Worm (Caenorhabditis elegans) whole organism, late embryonic: ENCODE results near the gene F45F2.10.

Experiments used
- C08G9.2 ChIP-seq: sonication (generic microtip); optimal IDR thresholded peaks from 2 replicates; lab custom pipeline; 2016; ENCODE audit warnings: mild to moderate bottlenecking, missing genetic modification characterization, moderate library complexity, missing compliant biosample characterization
- F13H6.1 ChIP-seq: sonication (generic microtip); optimal IDR thresholded peaks from 2 replicates; lab custom pipeline; 2016; ENCODE audit warnings: missing genetic modification characterization, missing compliant biosample characterization
- K02D7.2 ChIP-seq: sonication (generic microtip); optimal IDR thresholded peaks from 2 replicates; lab custom pipeline; 2017; ENCODE audit warnings: mild to moderate bottlenecking, missing genetic modification characterization, missing compliant biosample characterization
- T23F11.4 ChIP-seq: fragments of 200-800 bp; sonication (Bioruptor generic); optimal IDR thresholded peaks from 2 replicates; lab custom pipeline; 2018; ENCODE audit warnings: mild to moderate bottlenecking, missing genetic modification characterization, missing compliant biosample characterization
- Y22D7AL.16 ChIP-seq: sonication (generic microtip); optimal IDR thresholded peaks from 2 replicates; lab custom pipeline; 2016; ENCODE audit warnings: missing genetic modification characterization, missing compliant biosample characterization
- ahr-1 ChIP-seq: sonication (generic microtip); optimal IDR thresholded peaks from 2 replicates; lab custom pipeline; 2016; ENCODE audit warnings: missing genetic modification characterization, missing compliant biosample characterization
- ama-1 ChIP-seq: fragments of 150-350 bp; optimal IDR thresholded peaks from 2 replicates; lab custom pipeline; 2014
- ceh-18 ChIP-seq: sonication (generic microtip); optimal IDR thresholded peaks from 2 replicates; lab custom pipeline; 2016; ENCODE audit warnings: missing genetic modification characterization, missing compliant biosample characterization
- ceh-2 ChIP-seq: sonication (generic microtip); optimal IDR thresholded peaks from 2 replicates; lab custom pipeline; 2016; ENCODE audit warnings: missing genotype, missing genetic modification characterization, missing compliant biosample characterization
- ceh-24 ChIP-seq: sonication (generic microtip); optimal IDR thresholded peaks from 2 replicates; lab custom pipeline; 2016; ENCODE audit warnings: mild to moderate bottlenecking, missing genetic modification characterization, missing compliant biosample characterization
- ceh-30 ChIP-seq: fragments of 150-350 bp; optimal IDR thresholded peaks from 2 replicates; lab custom pipeline; 2014; ENCODE audit warnings: missing biosample characterization, missing genetic modification characterization
- ceh-31 ChIP-seq: sonication (generic microtip); optimal IDR thresholded peaks from 2 replicates; lab custom pipeline; 2016; ENCODE audit warnings: missing genetic modification characterization, missing compliant biosample characterization
- ceh-45 ChIP-seq: fragments of 200-800 bp; sonication (Bioruptor generic); IDR thresholded peaks from 2 replicates; pipeline ENCODE4 v1.3.6; 2022; ENCODE audit warnings: missing genetic modification reagents, missing genetic modification characterization, missing compliant biosample characterization
- ceh-48 ChIP-seq: sonication (generic microtip); optimal IDR thresholded peaks from 2 replicates; lab custom pipeline; 2016; ENCODE audit warnings: missing genetic modification characterization, inconsistent platforms, missing compliant biosample characterization
- ceh-6 ChIP-seq: fragments of 200-800 bp; sonication (Bioruptor generic); optimal IDR thresholded peaks from 2 replicates; lab custom pipeline; 2018; ENCODE audit warnings: mild to moderate bottlenecking, missing genetic modification characterization, missing compliant biosample characterization
- ceh-9 ChIP-seq: sonication (generic microtip); optimal IDR thresholded peaks from 2 replicates; lab custom pipeline; 2016; ENCODE audit warnings: mild to moderate bottlenecking, missing genetic modification characterization, inconsistent platforms, missing compliant biosample characterization
- dmd-4 ChIP-seq: sonication (generic microtip); optimal IDR thresholded peaks from 2 replicates; lab custom pipeline; 2016; ENCODE audit warnings: borderline replicate concordance, missing genetic modification characterization, missing compliant biosample characterization
- elt-2 ChIP-seq: sonication (generic microtip); optimal IDR thresholded peaks from 2 replicates; lab custom pipeline; 2016; ENCODE audit warnings: missing genetic modification reagents, missing genetic modification characterization, missing compliant biosample characterization
- fax-1 ChIP-seq: sonication (generic microtip); optimal IDR thresholded peaks from 2 replicates; lab custom pipeline; 2016; ENCODE audit warnings: missing genotype, missing genetic modification characterization, missing compliant biosample characterization
- fkh-10 ChIP-seq: fragments of 150-350 bp; optimal IDR thresholded peaks from 2 replicates; lab custom pipeline; 2014; ENCODE audit warnings: missing biosample characterization, missing genetic modification reagents, missing genetic modification characterization
- gmeb-2 ChIP-seq: sonication (generic microtip); optimal IDR thresholded peaks from 2 replicates; lab custom pipeline; 2016; ENCODE audit warnings: missing genetic modification characterization, inconsistent platforms, missing compliant biosample characterization
- hlh-15 ChIP-seq: sonication (generic microtip); optimal IDR thresholded peaks from 2 replicates; lab custom pipeline; 2016; ENCODE audit warnings: missing genetic modification characterization, missing compliant biosample characterization
- hlh-8 ChIP-seq: sonication (generic microtip); optimal IDR thresholded peaks from 2 replicates; lab custom pipeline; 2016; ENCODE audit warnings: missing genotype, missing genetic modification characterization, missing compliant biosample characterization
- lin-11 ChIP-seq: fragments of 200-800 bp; sonication (Bioruptor generic); optimal IDR thresholded peaks from 2 replicates; lab custom pipeline; 2018; ENCODE audit warnings: mild to moderate bottlenecking, missing genetic modification characterization, missing compliant biosample characterization
- madf-2 ChIP-seq: sonication (generic microtip); optimal IDR thresholded peaks from 2 replicates; lab custom pipeline; 2017; ENCODE audit warnings: missing genetic modification characterization, missing compliant biosample characterization
- mec-3 ChIP-seq: sonication (generic microtip); optimal IDR thresholded peaks from 2 replicates; lab custom pipeline; 2016; ENCODE audit warnings: borderline replicate concordance, missing genetic modification characterization, missing compliant biosample characterization
- nfya-1 ChIP-seq: sonication (generic microtip); optimal IDR thresholded peaks from 2 replicates; lab custom pipeline; 2017; ENCODE audit warnings: missing genetic modification characterization, mild to moderate bottlenecking, missing compliant biosample characterization, antibody characterized with exemption, moderate library complexity
- npax-4 ChIP-seq: sonication (generic microtip); optimal IDR thresholded peaks from 2 replicates; lab custom pipeline; 2016; ENCODE audit warnings: missing genetic modification characterization, missing compliant biosample characterization
- pat-9 ChIP-seq: fragments of 200-800 bp; sonication (Bioruptor generic); optimal IDR thresholded peaks from 2 replicates; lab custom pipeline; 2018; ENCODE audit warnings: mild to moderate bottlenecking, missing genetic modification characterization, moderate library complexity, missing compliant biosample characterization
- pros-1 ChIP-seq: fragments of 150-350 bp; optimal IDR thresholded peaks from 2 replicates; lab custom pipeline; 2014; ENCODE audit warnings: missing biosample characterization, missing genetic modification reagents, missing genetic modification characterization
- sdc-2 ChIP-seq: sonication (generic microtip); optimal IDR thresholded peaks from 2 replicates; lab custom pipeline; 2016; ENCODE audit warnings: missing genotype, missing genetic modification characterization, missing compliant biosample characterization
- sox-2 ChIP-seq: fragments of 200-800 bp; sonication (Bioruptor generic); IDR thresholded peaks from 2 replicates; pipeline ENCODE4 v1.3.6; 2022; ENCODE audit warnings: missing genetic modification reagents, missing genetic modification characterization, missing compliant biosample characterization
- sox-4 ChIP-seq: sonication (generic microtip); optimal IDR thresholded peaks from 2 replicates; lab custom pipeline; 2017; ENCODE audit warnings: mild to moderate bottlenecking, missing genetic modification characterization, inconsistent platforms, missing compliant biosample characterization
- syd-9 ChIP-seq: sonication (generic microtip); optimal IDR thresholded peaks from 2 replicates; lab custom pipeline; 2016; ENCODE audit warnings: mild to moderate bottlenecking, missing genetic modification characterization, moderate library complexity, missing compliant biosample characterization
- unc-3 ChIP-seq, 2 experiments: fragments of 200-800 bp in 1 of 2; sonication (Bioruptor generic) in 1 of 2; sonication (generic microtip) in 1 of 2; conservative IDR thresholded peaks in 1 of 2; optimal IDR thresholded peaks in 1 of 2; 2 replicates each; pipeline versions ENCODE4 v1.3.6 to Lab custom; 2016 to 2022; ENCODE audit warnings: missing compliant biosample characterization in 2 of 2, missing genetic modification characterization in 2 of 2, missing genetic modification reagents in 1 of 2
- unc-55 ChIP-seq: sonication (generic microtip); optimal IDR thresholded peaks from 2 replicates; lab custom pipeline; 2017; ENCODE audit warnings: missing biosample characterization, missing genetic modification reagents, missing genetic modification characterization
- unc-86 ChIP-seq: sonication (generic microtip); optimal IDR thresholded peaks from 2 replicates; lab custom pipeline; 2016; ENCODE audit warnings: missing genetic modification characterization, missing compliant biosample characterization
- zip-5 ChIP-seq: sonication (generic microtip); optimal IDR thresholded peaks from 2 replicates; lab custom pipeline; 2016; ENCODE audit warnings: missing genetic modification characterization, missing compliant biosample characterization
- ztf-16 ChIP-seq: sonication (generic microtip); optimal IDR thresholded peaks from 2 replicates; lab custom pipeline; 2017; ENCODE audit warnings: missing genetic modification characterization, missing compliant biosample characterization

The F45F2.10 gene

ce11 chrV:8470906-8471305, 47.8 kb downstream of the F45F2.10 start, which contains the start of gene gplb-1:
gplb-1 (minus strand) TSS chrV:8471242.
- TF ChIP-seq ceh-9 (tag; lab: Kevin White, UChicago) (no peak), ceh-48 (tag; lab: Kevin White, UChicago) (no peak), ceh-45 (GFP tag; lab: Robert Waterston, UW) (no peak), sox-4 (no peak), nfya-1 (tag; lab: Kevin White, UChicago) (no peak), unc-55 (GFP tag; lab: Kevin White, UChicago) (no peak), gmeb-2 (no peak), ztf-16 (tag; lab: Kevin White, UChicago) (no peak), dmd-4 (no peak), fax-1 (no peak), zip-5 (tag; lab: Kevin White, UChicago) (no peak), fkh-10 (GFP tag; lab: Kevin White, UChicago) (no peak)

- TF ChIP-seq lin-11 (tag; lab: Kevin White, UChicago), result no peak
- no peak for TF ChIP-seq ceh-31 (tag; lab: Kevin White, UChicago)
- no peak for TF ChIP-seq syd-9 (tag; lab: Kevin White, UChicago)
- no peak for TF ChIP-seq elt-2 (tag; lab: Kevin White, UChicago)
- no peak for TF ChIP-seq pat-9 (tag; lab: Kevin White, UChicago)
- no peak for TF ChIP-seq F13H6.1 (tag; lab: Kevin White, UChicago)
- no peak for TF ChIP-seq ceh-48 (tag; lab: Kevin White, UChicago)
- TF ChIP-seq ceh-30 (tag; lab: Kevin White, UChicago), result no peak
- no peak for TF ChIP-seq pros-1 (tag; lab: Kevin White, UChicago)
- TF ChIP-seq sox-2 (GFP tag; lab: Robert Waterston, UW), result no peak
- TF ChIP-seq ztf-16 (tag; lab: Kevin White, UChicago), result no peak
- TF ChIP-seq ama-1 (lab: Kevin White, UChicago), result no peak
- no peak for TF ChIP-seq K02D7.2 (tag; lab: Kevin White, UChicago)
- TF ChIP-seq gmeb-2, result no peak
- TF ChIP-seq T23F11.4, result no peak
- no peak for TF ChIP-seq unc-86
- no peak for TF ChIP-seq hlh-8 (tag; lab: Kevin White, UChicago)
- TF ChIP-seq mec-3 (tag; lab: Kevin White, UChicago), result no peak
- no peak for TF ChIP-seq ceh-9 (tag; lab: Kevin White, UChicago)
Measured at ce11 chrV:8468740-8469139, 49.9 kb downstream of the F45F2.10 start, which contains the start of gene phf-30. phf-30 (plus strand) TSS chrV:8469040.

ce11 chrV:8467031-8467430, 51.6 kb downstream of the F45F2.10 start, which contains the start of gene mrpl-4:
mrpl-4 (plus strand) TSS chrV:8467265.
- no peak for TF ChIP-seq mec-3 (tag; lab: Kevin White, UChicago)
- no peak for TF ChIP-seq hlh-15
- TF ChIP-seq sdc-2 (tag; lab: Kevin White, UChicago), result no peak
- TF ChIP-seq ama-1 (lab: Kevin White, UChicago), result no peak
- TF ChIP-seq ceh-9 (tag; lab: Kevin White, UChicago), result no peak
- TF ChIP-seq madf-2, result no peak
- no peak for TF ChIP-seq C08G9.2 (tag; lab: Kevin White, UChicago)
- TF ChIP-seq ceh-18 (tag; lab: Kevin White, UChicago), result no peak
- no peak for TF ChIP-seq npax-4 (tag; lab: Kevin White, UChicago)
- TF ChIP-seq ceh-2 (tag; lab: Kevin White, UChicago), result no peak
- TF ChIP-seq ceh-24 (tag; lab: Kevin White, UChicago), result no peak

- no peak for TF ChIP-seq ahr-1 (tag; lab: Kevin White, UChicago)
- TF ChIP-seq elt-2 (tag; lab: Kevin White, UChicago), result no peak
- TF ChIP-seq ceh-31 (tag; lab: Kevin White, UChicago), result no peak
- TF ChIP-seq ceh-6 (GFP tag; lab: Kevin White, UChicago), result no peak
- TF ChIP-seq Y22D7AL.16, result no peak
- TF ChIP-seq ceh-2 (tag; lab: Kevin White, UChicago), result no peak
- TF ChIP-seq sox-4, result no peak
- no peak for TF ChIP-seq unc-86
- no peak for TF ChIP-seq unc-3 (GFP tag; conservative IDR thresholded peaks at IDR 0.05; lab: Robert Waterston, UW)
- no peak for TF ChIP-seq unc-3 (tag; optimal IDR thresholded peaks at IDR 0.05; lab: Kevin White, UChicago)
Measured at ce11 chrV:8465386-8465785, 53.3 kb downstream of the F45F2.10 start, which contains the start of gene mrps-2. mrps-2 (plus strand) TSS chrV:8465686.
